Worm (Caenorhabditis elegans) whole organism, L4 larva: ENCODE results near the gene T08D10.3.

ENCODE experiments used
- D1046.2 ChIP-seq: fragments of 200-800 bp; sonication (Bioruptor generic); IDR thresholded peaks from 2 replicates; pipeline ENCODE4 v1.3.6; 2022; ENCODE audit warnings: missing genetic modification characterization, missing compliant biosample characterization
- F10B5.3 ChIP-seq: sonication (generic microtip); optimal IDR thresholded peaks from 2 replicates; lab custom pipeline; 2016; ENCODE audit warnings: mild to moderate bottlenecking, missing genetic modification characterization, missing compliant biosample characterization
- F49E8.2 ChIP-seq: sonication (generic microtip); optimal IDR thresholded peaks from 2 replicates; lab custom pipeline; 2016; ENCODE audit warnings: missing compliant biosample characterization, mild to moderate bottlenecking, missing genetic modification characterization, borderline replicate concordance
- Y48G9A.11 ChIP-seq: fragments of 200-800 bp; sonication (Bioruptor generic); IDR thresholded peaks from 2 replicates; pipeline ENCODE4 v1.3.6; 2022; ENCODE audit warnings: missing genetic modification reagents, missing genetic modification characterization, missing compliant biosample characterization
- Y5F2A.4 ChIP-seq: fragments of 200-800 bp; sonication (Bioruptor generic); optimal IDR thresholded peaks from 2 replicates; lab custom pipeline; 2018; ENCODE audit warnings: mild to moderate bottlenecking, missing genetic modification characterization, missing compliant biosample characterization
- Y75B8A.6 ChIP-seq: fragments of 200-800 bp; sonication (Bioruptor generic); IDR thresholded peaks from 2 replicates; pipeline ENCODE4 v1.3.6; 2022; ENCODE audit warnings: missing genetic modification reagents, missing genetic modification characterization, missing compliant biosample characterization
- ZK337.2 ChIP-seq: fragments of 200-800 bp; sonication (Bioruptor generic); IDR thresholded peaks from 2 replicates; pipeline ENCODE4 v1.3.6; 2022; ENCODE audit warnings: missing genetic modification reagents, missing genetic modification characterization, missing compliant biosample characterization
- aha-1 ChIP-seq: fragments of 150-350 bp; peaks from one replicate; lab custom pipeline; 2014; ENCODE audit warnings: missing biosample characterization, missing genetic modification characterization
- ama-1 ChIP-seq: fragments of 150-350 bp; optimal IDR thresholded peaks from 2 replicates; lab custom pipeline; 2014; ENCODE audit warnings: inconsistent platforms, mixed read lengths
- ceh-20 ChIP-seq: fragments of 200-800 bp; sonication (Bioruptor generic); IDR thresholded peaks from 2 replicates; pipeline ENCODE4 v1.3.6; 2022; ENCODE audit warnings: missing genetic modification reagents, missing genetic modification characterization, missing compliant biosample characterization
- ceh-32 ChIP-seq: sonication (generic microtip); optimal IDR thresholded peaks from 2 replicates; lab custom pipeline; 2016; ENCODE audit warnings: mild to moderate bottlenecking, missing genetic modification characterization, missing compliant biosample characterization; ENCODE audit not compliant: poor library complexity
- ceh-82 ChIP-seq: sonication (generic microtip); optimal IDR thresholded peaks from 2 replicates; lab custom pipeline; 2017; ENCODE audit warnings: missing biosample characterization, missing genetic modification characterization
- cey-2 ChIP-seq: sonication (generic microtip); optimal IDR thresholded peaks from 3 replicates; lab custom pipeline; 2017; ENCODE audit warnings: missing genetic modification characterization, mild to moderate bottlenecking, missing compliant biosample characterization, antibody characterized with exemption, borderline replicate concordance; ENCODE audit not compliant: insufficient read depth
- daf-16 ChIP-seq, 3 experiments: sonication (generic microtip); optimal IDR thresholded peaks; 2 replicates each; lab custom pipeline; 2016 to 2017; ENCODE audit warnings: missing genetic modification characterization in 3 of 3, missing genetic modification reagents in 3 of 3, mild to moderate bottlenecking in 2 of 3, missing compliant biosample characterization in 2 of 3, missing biosample characterization in 1 of 3, moderate library complexity in 1 of 3
- daf-19 ChIP-seq: fragments of 200-800 bp; sonication (Bioruptor generic); conservative IDR thresholded peaks from 2 replicates; pipeline ENCODE4 v1.3.6; 2022; ENCODE audit warnings: missing genetic modification characterization, missing compliant biosample characterization
- dmd-6 ChIP-seq: fragments of 200-800 bp; sonication (Bioruptor generic); IDR thresholded peaks from 2 replicates; pipeline ENCODE4 v1.3.6; 2022; ENCODE audit warnings: missing genetic modification reagents, missing genetic modification characterization, missing compliant biosample characterization
- dve-1 ChIP-seq: sonication (generic microtip); optimal IDR thresholded peaks from 2 replicates; lab custom pipeline; 2017; ENCODE audit warnings: antibody characterized with exemption, mild to moderate bottlenecking, missing genetic modification characterization, missing compliant biosample characterization; ENCODE audit not compliant: insufficient read depth
- hlh-11 ChIP-seq: fragments of 200-800 bp; sonication (Bioruptor generic); optimal IDR thresholded peaks from 2 replicates; lab custom pipeline; 2018; ENCODE audit warnings: mild to moderate bottlenecking, missing genetic modification characterization, missing compliant biosample characterization
- hmg-1.1 ChIP-seq: fragments of 200-800 bp; sonication (Bioruptor generic); IDR thresholded peaks from 2 replicates; pipeline ENCODE4 v1.3.6; 2022; ENCODE audit warnings: missing genetic modification reagents, missing genetic modification characterization, missing compliant biosample characterization
- jun-1 ChIP-seq: fragments of 150-350 bp; optimal IDR thresholded peaks from 2 replicates; lab custom pipeline; 2014; ENCODE audit warnings: missing biosample characterization, missing genetic modification reagents, missing genetic modification characterization
- lin-13 ChIP-seq: fragments of 150-350 bp; optimal IDR thresholded peaks from 2 replicates; lab custom pipeline; 2014; ENCODE audit warnings: missing biosample characterization, missing genetic modification reagents, missing genetic modification characterization
- lin-39 ChIP-seq: fragments of 150-350 bp; optimal IDR thresholded peaks from 2 replicates; lab custom pipeline; 2014; ENCODE audit warnings: missing biosample characterization, missing genetic modification reagents, missing genetic modification characterization
- lsy-2 ChIP-seq, 2 experiments: fragments of 150-350 bp in 1 of 2; sonication (generic microtip) in 1 of 2; optimal IDR thresholded peaks; 2 replicates each; lab custom pipeline; 2014 to 2017; ENCODE audit warnings: missing biosample characterization in 2 of 2, missing genetic modification characterization in 2 of 2
- mdl-1 ChIP-seq, 2 experiments: fragments of 150-350 bp in 1 of 2; sonication (generic microtip) in 1 of 2; optimal IDR thresholded peaks; 2 replicates each; lab custom pipeline; 2014 to 2017; ENCODE audit warnings: missing biosample characterization in 2 of 2, missing genetic modification characterization in 2 of 2
- mxl-2 ChIP-seq: fragments of 200-800 bp; sonication (Bioruptor generic); conservative IDR thresholded peaks from 2 replicates; pipeline ENCODE4 v1.3.6; 2022; ENCODE audit warnings: missing genetic modification reagents, missing genetic modification characterization, missing compliant biosample characterization
- nhr-102 ChIP-seq: sonication (generic microtip); optimal IDR thresholded peaks from 2 replicates; lab custom pipeline; 2016; ENCODE audit warnings: mild to moderate bottlenecking, missing genetic modification characterization, moderate library complexity, missing compliant biosample characterization
- nhr-111 ChIP-seq: fragments of 200-800 bp; sonication (Bioruptor generic); optimal IDR thresholded peaks from 2 replicates; lab custom pipeline; 2018; ENCODE audit warnings: mild to moderate bottlenecking, missing genetic modification characterization, missing compliant biosample characterization
- nhr-28 ChIP-seq: fragments of 150-350 bp; optimal IDR thresholded peaks from 2 replicates; lab custom pipeline; 2014; ENCODE audit warnings: missing biosample characterization, missing genetic modification characterization
- nhr-48 ChIP-seq: sonication (generic microtip); optimal IDR thresholded peaks from 2 replicates; lab custom pipeline; 2016; ENCODE audit warnings: mild to moderate bottlenecking, missing genetic modification characterization, missing compliant biosample characterization
- nhr-6 ChIP-seq: fragments of 150-350 bp; optimal IDR thresholded peaks from 2 replicates; lab custom pipeline; 2014; ENCODE audit warnings: missing biosample characterization, missing genetic modification characterization
- pha-4 ChIP-seq, 2 experiments: fragments of 150-350 bp in 1 of 2; fragments of 200-800 bp in 1 of 2; sonication (Bioruptor generic) in 1 of 2; IDR thresholded peaks in 1 of 2; optimal IDR thresholded peaks in 1 of 2; 2 replicates each; pipeline versions ENCODE4 v1.3.6 to Lab custom; 2014 to 2022; ENCODE audit warnings: missing genetic modification characterization in 2 of 2, missing genetic modification reagents in 2 of 2, missing biosample characterization in 1 of 2, missing compliant biosample characterization in 1 of 2
- pqm-1 ChIP-seq: sonication (generic microtip); optimal IDR thresholded peaks from 2 replicates; lab custom pipeline; 2017; ENCODE audit warnings: missing biosample characterization, missing genetic modification characterization
- skn-1 ChIP-seq: fragments of 150-350 bp; optimal IDR thresholded peaks from 2 replicates; lab custom pipeline; 2014; ENCODE audit warnings: missing biosample characterization, missing genetic modification characterization
- snpc-4 ChIP-seq: fragments of 150-350 bp; optimal IDR thresholded peaks from 2 replicates; lab custom pipeline; 2014; ENCODE audit warnings: missing biosample characterization, missing genetic modification characterization
- tag-97 ChIP-seq: fragments of 200-800 bp; sonication (Bioruptor generic); IDR thresholded peaks from 2 replicates; pipeline ENCODE4 v1.3.6; 2022; ENCODE audit warnings: missing genetic modification characterization, missing compliant biosample characterization
- unc-62 ChIP-seq, 3 experiments: fragments of 150-350 bp in 1 of 3; sonication (generic microtip); optimal IDR thresholded peaks in 2 of 3; peaks in 1 of 3; 1 replicate in 1 of 3; 2 replicates in 2 of 3; lab custom pipeline; 2014 to 2017; ENCODE audit warnings: missing biosample characterization in 3 of 3, missing genetic modification characterization in 3 of 3, missing genetic modification reagents in 3 of 3, missing genotype in 1 of 3
- vab-7 ChIP-seq: fragments of 200-800 bp; sonication (Bioruptor generic); IDR thresholded peaks from 2 replicates; pipeline ENCODE4 v1.3.6; 2022; ENCODE audit warnings: missing genetic modification reagents, missing genetic modification characterization, missing compliant biosample characterization
- zfp-2 ChIP-seq: sonication (generic microtip); optimal IDR thresholded peaks from 2 replicates; lab custom pipeline; 2016; ENCODE audit warnings: mild to moderate bottlenecking, missing genetic modification characterization, missing compliant biosample characterization
- zip-2 ChIP-seq: fragments of 150-350 bp; optimal IDR thresholded peaks from 2 replicates; lab custom pipeline; 2014; ENCODE audit warnings: missing biosample characterization, missing genetic modification characterization
- ztf-11 ChIP-seq: fragments of 150-350 bp; optimal IDR thresholded peaks from 2 replicates; lab custom pipeline; 2014; ENCODE audit warnings: missing biosample characterization, missing genetic modification characterization

The T08D10.3 gene

ce11 chrX:11910046-11910445, 45.2 kb upstream of the T08D10.3 start, which contains the start of gene Y62H9A.15:
TSS of gene Y62H9A.15 (minus strand) at chrX:11910145.
- no peak for TF ChIP-seq tag-97 (GFP tag; lab: Robert Waterston, UW)
- no peak for TF ChIP-seq daf-19 (GFP tag; lab: Robert Waterston, UW)
- TF ChIP-seq dmd-6 = peak; percentile 33; the same call in 1 of the 2 replicates
- TF ChIP-seq Y75B8A.6 (GFP tag; lab: Robert Waterston, UW) = no peak
- TF ChIP-seq Y5F2A.4 (GFP tag; lab: Kevin White, UChicago) = no peak
- no peak for TF ChIP-seq daf-16 (GFP tag; optimal IDR thresholded peaks at IDR 0.05; lab: Kevin White, UChicago)
- peak; percentile 58 for TF ChIP-seq daf-16 (tag; optimal IDR thresholded peaks at IDR 0.05; lab: Kevin White, UChicago)
- no peak for TF ChIP-seq jun-1 (tag; lab: Kevin White, UChicago)
- TF ChIP-seq hlh-11 = peak; percentile 28
- peak in 1 of 2 experiments; percentile 25 for TF ChIP-seq mdl-1 (tag; optimal IDR thresholded peaks at IDR 0.05; lab: Kevin White, UChicago)
- TF ChIP-seq dve-1 (tag; lab: Kevin White, UChicago) = peak; percentile 18
- TF ChIP-seq F10B5.3 (tag; lab: Kevin White, UChicago) = no peak
- TF ChIP-seq pha-4 (GFP tag; IDR thresholded peaks at IDR 0.05; lab: Robert Waterston, UW) = no peak
- TF ChIP-seq pha-4 (tag; optimal IDR thresholded peaks at IDR 0.05; lab: Kevin White, UChicago) = no peak
- no peak for TF ChIP-seq ceh-82 (tag; lab: Kevin White, UChicago)
- no peak for TF ChIP-seq zip-2 (tag; lab: Kevin White, UChicago)
- TF ChIP-seq nhr-111 = no peak
- peak; percentile 19 for TF ChIP-seq nhr-28 (tag; lab: Kevin White, UChicago)
- TF ChIP-seq ceh-32 (tag; lab: Kevin White, UChicago) = no peak
- no peak for TF ChIP-seq D1046.2
- TF ChIP-seq nhr-48 (tag; lab: Kevin White, UChicago) = no peak
- no peak for TF ChIP-seq snpc-4 (tag; lab: Kevin White, UChicago)
- TF ChIP-seq pqm-1 (tag; lab: Kevin White, UChicago) = peak; percentile 17
- no peak for TF ChIP-seq ama-1
- TF ChIP-seq lsy-2 (tag; optimal IDR thresholded peaks at IDR 0.05; lab: Kevin White, UChicago) = no peak
- TF ChIP-seq vab-7 = no peak
- TF ChIP-seq Y48G9A.11 = no peak
- peak; percentile 6 for TF ChIP-seq aha-1 (tag; lab: Kevin White, UChicago)

- no peak for TF ChIP-seq zfp-2 (tag; lab: Kevin White, UChicago)
- no peak for TF ChIP-seq zip-2 (tag; lab: Kevin White, UChicago)
- no peak for TF ChIP-seq ceh-20 (GFP tag; lab: Robert Waterston, UW)
- no peak for TF ChIP-seq F49E8.2 (tag; lab: Kevin White, UChicago)
- TF ChIP-seq F10B5.3 (tag; lab: Kevin White, UChicago) = no peak
- no peak for TF ChIP-seq cey-2 (tag; lab: Kevin White, UChicago)
- no peak for TF ChIP-seq ztf-11 (tag; lab: Kevin White, UChicago)
- TF ChIP-seq mxl-2 = no peak
- no peak for TF ChIP-seq Y48G9A.11
- TF ChIP-seq lin-39 (tag; lab: Kevin White, UChicago) = no peak
- TF ChIP-seq nhr-6 (tag; lab: Kevin White, UChicago) = no peak
- TF ChIP-seq unc-62 (GFP tag; optimal IDR thresholded peaks at IDR 0.05 in 1 of 2; lab: Kevin White, UChicago) = no peak
- no peak for TF ChIP-seq unc-62 (tag; optimal IDR thresholded peaks at IDR 0.05; lab: Kevin White, UChicago)
- TF ChIP-seq nhr-102 = no peak
- TF ChIP-seq lin-13 (GFP tag; lab: Kevin White, UChicago) = no peak
- no peak for TF ChIP-seq ZK337.2 (GFP tag; lab: Robert Waterston, UW)
- TF ChIP-seq hmg-1.1 = no peak
- no peak for TF ChIP-seq daf-16 (GFP tag; optimal IDR thresholded peaks at IDR 0.05; lab: Kevin White, UChicago)
- TF ChIP-seq daf-16 (tag; optimal IDR thresholded peaks at IDR 0.05; lab: Kevin White, UChicago) = no peak
- no peak for TF ChIP-seq skn-1 (tag; lab: Kevin White, UChicago)
Observed at ce11 chrX:11913824-11914223, 41.4 kb upstream of the T08D10.3 start, which contains the start of gene Y62H9A.12. TSS of gene Y62H9A.12 (plus strand) at chrX:11914124.
